Fruit fly (Drosophila melanogaster) whole organism, embryonic: Measurements from ENCODE around the gene CG13138.

Source experiments
- Ada2b ChIP-seq: fragments of 200-800 bp; sonication (Bioruptor generic); IDR thresholded peaks from 2 replicates; pipeline ENCODE4 v1.3.6; 2022; ENCODE audit warnings: missing biosample characterization, missing genetic modification characterization
- Asciz ChIP-seq: fragments of 200-800 bp; sonication (Bioruptor generic); optimal IDR thresholded peaks from 2 replicates; lab custom pipeline; 2017; ENCODE audit warnings: missing biosample characterization, mild to moderate bottlenecking, missing genetic modification characterization, missing genetic modification reagents
- Atf6 ChIP-seq: fragments of 200-800 bp; sonication (Bioruptor generic); IDR thresholded peaks from 2 replicates; pipeline ENCODE4 v1.3.6; 2022; ENCODE audit warnings: missing biosample characterization, missing genetic modification characterization
- CG11247 ChIP-seq: fragments of 200-800 bp; sonication (Bioruptor generic); IDR thresholded peaks from 2 replicates; pipeline ENCODE4 v1.3.6; 2022; ENCODE audit warnings: missing biosample characterization, missing genetic modification characterization
- CG13123 ChIP-seq: fragments of 200-800 bp; sonication (Bioruptor generic); optimal IDR thresholded peaks from 2 replicates; lab custom pipeline; 2016; ENCODE audit warnings: missing biosample characterization, missing genetic modification characterization
- CG14710 ChIP-seq: fragments of 200-800 bp; sonication (Bioruptor generic); optimal IDR thresholded peaks from 3 replicates; lab custom pipeline; 2019; ENCODE audit warnings: missing biosample characterization, mild to moderate bottlenecking, missing genetic modification characterization, moderate library complexity
- CG15269 ChIP-seq: fragments of 200-800 bp; sonication (Bioruptor generic); optimal IDR thresholded peaks from 2 replicates; lab custom pipeline; 2018; ENCODE audit warnings: missing biosample characterization, mild to moderate bottlenecking, missing genetic modification characterization, moderate library complexity
- CG15514 ChIP-seq: fragments of 200-800 bp; sonication (Bioruptor generic); optimal IDR thresholded peaks from 3 replicates; lab custom pipeline; 2017; ENCODE audit warnings: missing biosample characterization, missing genetic modification characterization, mild to moderate bottlenecking, moderate library complexity, missing genetic modification reagents
- CG1602 ChIP-seq: fragments of 200-800 bp; sonication (Bioruptor generic); optimal IDR thresholded peaks from 3 replicates; lab custom pipeline; 2016; ENCODE audit warnings: missing biosample characterization, missing genetic modification characterization
- CG17385 ChIP-seq: fragments of 200-800 bp; sonication (Bioruptor generic); optimal IDR thresholded peaks from 3 replicates; lab custom pipeline; 2018; ENCODE audit warnings: missing biosample characterization, mild to moderate bottlenecking, missing genetic modification characterization
- CG2678 ChIP-seq: fragments of 200-800 bp; sonication (Bioruptor generic); optimal IDR thresholded peaks from 3 replicates; lab custom pipeline; 2019; ENCODE audit warnings: missing biosample characterization, mild to moderate bottlenecking, missing genetic modification characterization, moderate library complexity
- CG2712 ChIP-seq: fragments of 200-800 bp; optimal IDR thresholded peaks from 3 replicates; lab custom pipeline; 2019; ENCODE audit warnings: missing biosample characterization, mild to moderate bottlenecking, missing genetic modification characterization, moderate library complexity
- CG2875 ChIP-seq: fragments of 200-800 bp; sonication (Bioruptor generic); optimal IDR thresholded peaks from 2 replicates; lab custom pipeline; 2017; ENCODE audit warnings: missing biosample characterization, mild to moderate bottlenecking, missing genetic modification characterization, missing genetic modification reagents
- CG3163 ChIP-seq: fragments of 200-800 bp; sonication (Bioruptor generic); optimal IDR thresholded peaks from 3 replicates; lab custom pipeline; 2016; ENCODE audit warnings: missing biosample characterization, missing genetic modification characterization
- CG32532 ChIP-seq: fragments of 200-800 bp; sonication (Bioruptor generic); IDR thresholded peaks from 2 replicates; pipeline ENCODE4 v1.3.6; 2022; ENCODE audit warnings: missing biosample characterization, missing genetic modification characterization
- CG43689 ChIP-seq: fragments of 200-800 bp; sonication (Bioruptor generic); IDR thresholded peaks from 2 replicates; pipeline ENCODE4 v1.3.6; 2022; ENCODE audit warnings: missing biosample characterization, missing genetic modification characterization
- CG4730 ChIP-seq: fragments of 200-800 bp; sonication (Bioruptor generic); IDR thresholded peaks from 2 replicates; pipeline ENCODE4 v1.3.6; 2022; ENCODE audit warnings: missing biosample characterization, missing genetic modification characterization
- CG6683 ChIP-seq: fragments of 200-800 bp; sonication (Bioruptor generic); optimal IDR thresholded peaks from 2 replicates; lab custom pipeline; 2017; ENCODE audit warnings: missing biosample characterization, mild to moderate bottlenecking, missing genetic modification characterization, missing genetic modification reagents
- CG7745 ChIP-seq: fragments of 200-800 bp; sonication (Bioruptor generic); optimal IDR thresholded peaks from 2 replicates; lab custom pipeline; 2018; ENCODE audit warnings: missing biosample characterization, mild to moderate bottlenecking, missing genetic modification characterization, moderate library complexity
- CG7987 ChIP-seq: fragments of 200-800 bp; sonication (Bioruptor generic); optimal IDR thresholded peaks from 2 replicates; lab custom pipeline; 2018; ENCODE audit warnings: missing biosample characterization, mild to moderate bottlenecking, missing genetic modification characterization, moderate library complexity
- Dip3 ChIP-seq: fragments of 200-800 bp; sonication (Bioruptor generic); optimal IDR thresholded peaks from 3 replicates; lab custom pipeline; 2016; ENCODE audit warnings: missing biosample characterization, missing genetic modification characterization
- Dp ChIP-seq: fragments of 200-800 bp; sonication (Bioruptor generic); optimal IDR thresholded peaks from 2 replicates; lab custom pipeline; 2018; ENCODE audit warnings: missing biosample characterization, mild to moderate bottlenecking, missing genetic modification characterization, moderate library complexity
- GATAe ChIP-seq: fragments of 200-800 bp; sonication (Bioruptor generic); conservative IDR thresholded peaks from 2 replicates; pipeline ENCODE4 v1.3.6; 2022; ENCODE audit warnings: missing biosample characterization, missing genetic modification characterization
- Hr51 ChIP-seq, 2 experiments: fragments of 200-800 bp; sonication (Bioruptor generic); optimal IDR thresholded peaks; 2 replicates in 1 of 2; 3 replicates in 1 of 2; lab custom pipeline; 2016 to 2018; ENCODE audit warnings: missing biosample characterization in 2 of 2, missing genetic modification characterization in 2 of 2, mild to moderate bottlenecking in 1 of 2, moderate library complexity in 1 of 2
- Mrtf ChIP-seq: fragments of 200-800 bp; sonication (Bioruptor generic); IDR thresholded peaks from 3 replicates; pipeline ENCODE4 v1.3.6; 2022; ENCODE audit warnings: missing biosample characterization, missing genetic modification characterization
- Rfx ChIP-seq: fragments of 200-800 bp; sonication (Bioruptor generic); IDR thresholded peaks from 2 replicates; pipeline ENCODE4 v1.3.6; 2022; ENCODE audit warnings: missing biosample characterization, missing genetic modification characterization
- Sin3A ChIP-seq: fragments of >200 bp; optimal IDR thresholded peaks from 2 replicates; lab custom pipeline; 2018
- ase ChIP-seq: fragments of 200-800 bp; sonication (Bioruptor generic); IDR thresholded peaks from 3 replicates; pipeline ENCODE4 v1.3.6; 2022; ENCODE audit warnings: missing biosample characterization, missing genetic modification characterization
- ato ChIP-seq: fragments of 200-800 bp; sonication (Bioruptor generic); IDR thresholded peaks from 2 replicates; pipeline ENCODE4 v1.3.6; 2022; ENCODE audit warnings: missing biosample characterization, missing genetic modification characterization; ENCODE audit not compliant: partially characterized antibody
- cas ChIP-seq: fragments of 200-800 bp; sonication (Bioruptor generic); IDR thresholded peaks from 2 replicates; pipeline ENCODE4 v1.3.6; 2022; ENCODE audit warnings: missing biosample characterization, missing genetic modification characterization
- cwo ChIP-seq: fragments of 200-800 bp; sonication (Bioruptor generic); optimal IDR thresholded peaks from 3 replicates; lab custom pipeline; 2017; ENCODE audit warnings: missing biosample characterization, missing genetic modification characterization, mild to moderate bottlenecking, moderate library complexity, missing genetic modification reagents
- emc ChIP-seq: fragments of 200-800 bp; sonication (Bioruptor generic); optimal IDR thresholded peaks from 2 replicates; lab custom pipeline; 2016; ENCODE audit warnings: missing biosample characterization, missing genetic modification characterization
- ewg ChIP-seq: fragments of 200-800 bp; sonication (Bioruptor generic); optimal IDR thresholded peaks from 3 replicates; lab custom pipeline; 2017; ENCODE audit warnings: mild to moderate bottlenecking, missing biosample characterization, missing genetic modification reagents, missing genetic modification characterization
- fd96Cb ChIP-seq: fragments of 200-800 bp; sonication (Bioruptor generic); optimal IDR thresholded peaks from 2 replicates; lab custom pipeline; 2018; ENCODE audit warnings: missing biosample characterization, mild to moderate bottlenecking, missing genetic modification characterization, moderate library complexity
- ham ChIP-seq: fragments of 200-800 bp; sonication (Bioruptor generic); IDR thresholded peaks from 2 replicates; pipeline ENCODE4 v1.3.6; 2022; ENCODE audit warnings: missing biosample characterization, missing genetic modification characterization
- odd ChIP-seq: fragments of 200-800 bp; sonication (Bioruptor generic); optimal IDR thresholded peaks from 2 replicates; lab custom pipeline; 2017; ENCODE audit warnings: missing biosample characterization, mild to moderate bottlenecking, missing genetic modification characterization
- ranshi ChIP-seq: fragments of 200-800 bp; sonication (Bioruptor generic); IDR thresholded peaks from 2 replicates; pipeline ENCODE4 v1.3.6; 2022; ENCODE audit warnings: missing biosample characterization, missing genetic modification characterization
- run ChIP-seq: fragments of 200-800 bp; sonication (Bioruptor generic); optimal IDR thresholded peaks from 3 replicates; lab custom pipeline; 2018; ENCODE audit warnings: missing biosample characterization, mild to moderate bottlenecking, missing genetic modification characterization
- scrt ChIP-seq: fragments of 200-800 bp; sonication (Bioruptor generic); optimal IDR thresholded peaks from 2 replicates; lab custom pipeline; 2018; ENCODE audit warnings: missing biosample characterization, mild to moderate bottlenecking, missing genetic modification characterization, moderate library complexity
- sim ChIP-seq: fragments of 200-800 bp; sonication (Bioruptor generic); IDR thresholded peaks from 2 replicates; pipeline ENCODE4 v1.3.6; 2022; ENCODE audit warnings: missing biosample characterization, missing genetic modification characterization
- sob ChIP-seq: fragments of 200-800 bp; sonication (Bioruptor generic); IDR thresholded peaks from 2 replicates; pipeline ENCODE4 v1.3.6; 2022; ENCODE audit warnings: missing biosample characterization, missing genetic modification characterization
- ssp ChIP-seq: fragments of 200-800 bp; sonication (Bioruptor generic); IDR thresholded peaks from 2 replicates; pipeline ENCODE4 v1.3.6; 2022; ENCODE audit warnings: missing biosample characterization, missing genetic modification characterization
- trh ChIP-seq: fragments of 200-800 bp; sonication (Bioruptor generic); optimal IDR thresholded peaks from 2 replicates; lab custom pipeline; 2016; ENCODE audit warnings: missing biosample characterization, missing genetic modification characterization
- unpg ChIP-seq: fragments of 200-800 bp; sonication (Bioruptor generic); optimal IDR thresholded peaks from 3 replicates; lab custom pipeline; 2018; ENCODE audit warnings: missing biosample characterization, mild to moderate bottlenecking, missing genetic modification characterization, moderate library complexity
- vnd ChIP-seq: fragments of 200-800 bp; sonication (Bioruptor generic); IDR thresholded peaks from 3 replicates; pipeline ENCODE4 v1.3.6; 2022; ENCODE audit warnings: missing biosample characterization, missing genetic modification characterization; ENCODE audit not compliant: partially characterized antibody

Gene CG13138

DNA sequence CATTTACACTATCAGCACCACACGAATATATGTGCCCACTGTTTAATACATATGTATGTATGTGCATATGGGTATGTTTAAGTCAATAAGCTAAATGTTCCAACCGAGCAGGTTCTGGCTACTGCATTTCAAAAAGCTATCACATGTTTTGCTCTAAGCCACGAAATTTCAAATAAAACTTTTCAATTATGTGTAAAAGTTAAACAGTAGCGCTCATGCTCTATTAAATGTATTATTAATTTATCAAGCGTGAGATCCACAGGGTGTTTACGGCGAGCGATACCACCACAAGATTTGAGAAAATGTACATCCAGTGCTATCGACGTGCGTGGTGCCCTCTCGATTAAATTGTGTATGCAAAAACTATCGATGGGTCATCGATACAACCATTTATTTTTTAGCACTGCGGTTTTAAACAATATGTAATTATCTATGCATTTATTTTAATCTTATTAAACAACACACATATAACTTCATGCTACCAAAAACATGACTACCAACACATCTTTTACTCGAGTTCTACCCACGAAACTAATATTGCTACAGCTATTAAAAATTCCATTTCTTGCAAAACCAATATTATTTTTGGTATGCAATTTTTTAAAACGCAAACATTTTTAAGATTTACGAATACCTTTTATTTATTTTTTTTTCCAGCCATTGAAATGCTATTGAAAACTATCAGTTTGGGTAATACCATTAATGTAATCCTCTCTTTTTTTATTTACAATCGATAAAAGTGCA is 40.9 kb downstream of the CG13138 start, which contains the start of gene Pten (continued):
- TF ChIP-seq Mrtf (GFP tag; lab: Robert Waterston, UW) (no peak), CG17385 (GFP tag; lab: Kevin White, UChicago) (peak; percentile 44), ase (GFP tag; lab: Robert Waterston, UW) (no peak; the same call in 2 of the 3 replicates), emc (GFP tag; lab: Kevin White, UChicago) (peak; percentile 7), CG2875 (GFP tag; lab: Kevin White, UChicago) (no peak), scrt (GFP tag; lab: Kevin White, UChicago) (peak; percentile 80), ato (peak; percentile 87), CG32532 (GFP tag; lab: Robert Waterston, UW) (peak; percentile 62; the same call in 1 of the 2 replicates), CG1602 (GFP tag; lab: Kevin White, UChicago) (peak; percentile 64), Rfx (no peak; the same call in 1 of the 2 replicates), trh (GFP tag; lab: Kevin White, UChicago) (peak; percentile 16), CG2678 (tag; lab: Kevin White, UChicago) (no peak), odd (GFP tag; lab: Kevin White, UChicago) (no peak), GATAe (GFP tag; lab: Robert Waterston, UW) (no peak), run (no peak), vnd (GFP tag; lab: Robert Waterston, UW) (peak; percentile 85), CG43689 (GFP tag; lab: Robert Waterston, UW) (no peak), Sin3A (lab: Kevin White, UChicago) (no peak), CG14710 (tag; lab: Kevin White, UChicago) (peak; percentile 90), ssp (GFP tag; lab: Robert Waterston, UW) (peak; percentile 81), CG7745 (tag; lab: Kevin White, UChicago) (no peak), Dip3 (peak; percentile 58), cas (GFP tag; lab: Robert Waterston, UW) (no peak), sim (GFP tag; lab: Robert Waterston, UW) (no peak), CG2712 (tag; lab: Kevin White, UChicago) (peak; percentile 83), Hr51 (GFP tag; optimal IDR thresholded peaks at IDR 0.05; lab: Kevin White, UChicago) (peak in 1 of 2 experiments; percentile 46), CG15269 (no peak), ewg (GFP tag; lab: Kevin White, UChicago) (no peak), Dp (GFP tag; lab: Kevin White, UChicago) (peak; percentile 28), cwo (GFP tag; lab: Kevin White, UChicago) (no peak), CG7987 (GFP tag; lab: Kevin White, UChicago) (no peak), ham (GFP tag; lab: Robert Waterston, UW) (no peak), CG15514 (GFP tag; lab: Kevin White, UChicago) (no peak), Asciz (GFP tag; lab: Kevin White, UChicago) (no peak), Atf6 (GFP tag; lab: Robert Waterston, UW) (peak; percentile 70), CG13123 (no peak), ranshi (GFP tag; lab: Robert Waterston, UW) (no peak), CG4730 (no peak), CG3163 (GFP tag; lab: Kevin White, UChicago) (peak; percentile 27), unpg (GFP tag; lab: Kevin White, UChicago) (peak; percentile 41), fd96Cb (peak; percentile 80), sob (0 out of 2 replicates have a peak, but pooled peaks have one; percentile 54), Ada2b (GFP tag; lab: Robert Waterston, UW) (peak; percentile 57), CG11247 (GFP tag; lab: Robert Waterston, UW) (no peak), CG6683 (GFP tag; lab: Kevin White, UChicago) (no peak)
